Worm (Caenorhabditis elegans): ENCODE measurements around the gene C47G2.4.

ce11 chrII:11290109-11290784, 3.2 kb downstream of the C47G2.4 start, which contains the start of gene C47G2.3:
- TF ChIP-seq lin-35 (GFP tag; optimal IDR thresholded peaks at IDR 0.05): peak; percentile 54 to 90
- TF ChIP-seq elt-3 (tag; optimal IDR thresholded peaks at IDR 0.05): no peak
- no peak for TF ChIP-seq unc-62 (GFP tag; optimal IDR thresholded peaks at IDR 0.05)
